Fruit fly (Drosophila melanogaster): Measurements from ENCODE around the gene bowl.

The bowl gene

DNA sequence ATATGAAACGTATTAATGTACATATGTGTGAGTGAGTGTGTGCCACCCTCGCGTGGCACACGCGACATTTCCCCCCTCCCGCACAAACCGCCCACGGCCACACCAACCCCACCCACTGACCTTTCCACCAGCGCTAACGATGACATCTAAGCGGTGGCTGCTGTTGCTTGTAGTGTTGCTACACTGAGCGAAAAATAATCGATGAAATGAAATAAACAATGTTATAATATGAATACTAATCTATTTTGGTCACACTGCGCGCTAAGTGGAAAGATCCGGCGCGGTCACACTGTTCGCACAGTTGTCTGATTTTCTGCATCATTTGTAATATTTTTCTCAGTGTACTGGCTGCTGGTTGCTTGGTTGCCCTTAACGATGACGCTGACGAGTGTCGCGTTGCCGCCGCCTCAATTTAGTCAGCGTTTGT is 60.8 kb downstream of the bowl start (continued):
- TF ChIP-seq CG11456 (GFP tag; IDR thresholded peaks at IDR 0.05) (peak; percentile 94), CG11695 (GFP tag; IDR thresholded peaks at IDR 0.05) (peak; percentile 93), tin (GFP tag; optimal IDR thresholded peaks at IDR 0.05) (peak; percentile 99), bbx (GFP tag; IDR thresholded peaks at IDR 0.05; ENCODE audit: partially characterized antibody) (no peak), CG3281 (GFP tag; optimal IDR thresholded peaks at IDR 0.05) (peak; percentile 80), HHEX (GFP tag; optimal IDR thresholded peaks at IDR 0.05) (peak; percentile 93), wor (GFP tag; IDR thresholded peaks at IDR 0.05) (peak; percentile 92), D19A (tag; optimal IDR thresholded peaks at IDR 0.05) (peak; percentile 87), sqz (GFP tag; optimal IDR thresholded peaks at IDR 0.05) (peak; percentile 94), Poxn (GFP tag; IDR thresholded peaks at IDR 0.05) (peak; percentile 53; the same call in 1 of the 2 replicates), jing (GFP tag; optimal IDR thresholded peaks at IDR 0.05) (peak; percentile 97), nerfin-1 (tag; optimal IDR thresholded peaks at IDR 0.05) (peak; percentile 95), slp2 (GFP tag; optimal IDR thresholded peaks at IDR 0.05) (peak; percentile 99), row (GFP tag; IDR thresholded peaks at IDR 0.05) (peak; percentile 96), CG10209 (GFP tag; optimal IDR thresholded peaks at IDR 0.05) (peak; percentile 96), CG12391 (tag; optimal IDR thresholded peaks at IDR 0.05) (peak; percentile 97), ara (GFP tag; IDR thresholded peaks at IDR 0.05) (peak; percentile 98), hb (GFP tag; IDR thresholded peaks at IDR 0.05; ENCODE audit: partially characterized antibody) (no peak), Dip3 (GFP tag; optimal IDR thresholded peaks at IDR 0.05) (peak; percentile 74), gsb-n (tag; optimal IDR thresholded peaks at IDR 0.05) (peak; percentile 98), Antp (GFP tag; optimal IDR thresholded peaks at IDR 0.05) (peak; percentile 96), CG7928 (GFP tag; optimal IDR thresholded peaks at IDR 0.05) (peak; percentile 46), phol (tag; optimal IDR thresholded peaks at IDR 0.05) (peak; percentile 97), bcd (GFP tag; optimal IDR thresholded peaks at IDR 0.05) (peak; percentile 96), CG43689 (GFP tag; IDR thresholded peaks at IDR 0.05) (peak; percentile 90), CG5180 (GFP tag; optimal IDR thresholded peaks at IDR 0.05) (peak; percentile 85), cad (GFP tag; optimal IDR thresholded peaks at IDR 0.05) (no peak), zfh1 (GFP tag; IDR thresholded peaks at IDR 0.05) (peak; percentile 99), Atf6 (GFP tag; IDR thresholded peaks at IDR 0.05) (peak; percentile 79)

All from whole organism, embryonic.